Worm (Caenorhabditis elegans) whole organism, L4 larva: ENCODE data around the gene fbxb-16.

Source experiments
- ama-1 ChIP-seq: fragments of 150-350 bp; optimal IDR thresholded peaks from 2 replicates; lab custom pipeline; 2014; ENCODE audit warnings: inconsistent platforms, mixed read lengths
- daf-16 ChIP-seq, 3 experiments: sonication (generic microtip); optimal IDR thresholded peaks; 2 replicates each; lab custom pipeline; 2016 to 2017; ENCODE audit warnings: missing genetic modification characterization in 3 of 3, missing genetic modification reagents in 3 of 3, mild to moderate bottlenecking in 2 of 3, missing compliant biosample characterization in 2 of 3, missing biosample characterization in 1 of 3, moderate library complexity in 1 of 3
- fkh-10 ChIP-seq: fragments of 150-350 bp; optimal IDR thresholded peaks from 2 replicates; lab custom pipeline; 2014; ENCODE audit warnings: missing biosample characterization, missing genetic modification reagents, missing genetic modification characterization
- hlh-30 ChIP-seq: sonication (generic microtip); optimal IDR thresholded peaks from 2 replicates; lab custom pipeline; 2017; ENCODE audit warnings: antibody characterized with exemption, mild to moderate bottlenecking, missing genetic modification characterization, missing compliant biosample characterization; ENCODE audit not compliant: insufficient read depth
- lin-13 ChIP-seq: fragments of 150-350 bp; optimal IDR thresholded peaks from 2 replicates; lab custom pipeline; 2014; ENCODE audit warnings: missing biosample characterization, missing genetic modification reagents, missing genetic modification characterization
- lir-3 ChIP-seq: sonication (generic microtip); optimal IDR thresholded peaks from 2 replicates; lab custom pipeline; 2016; ENCODE audit warnings: mild to moderate bottlenecking, missing genetic modification characterization, missing compliant biosample characterization
- mxl-2 ChIP-seq: fragments of 200-800 bp; sonication (Bioruptor generic); conservative IDR thresholded peaks from 2 replicates; pipeline ENCODE4 v1.3.6; 2022; ENCODE audit warnings: missing genetic modification reagents, missing genetic modification characterization, missing compliant biosample characterization
- snpc-4 ChIP-seq: fragments of 150-350 bp; optimal IDR thresholded peaks from 2 replicates; lab custom pipeline; 2014; ENCODE audit warnings: missing biosample characterization, missing genetic modification characterization
- spr-3 ChIP-seq: fragments of 200-800 bp; sonication (Bioruptor generic); optimal IDR thresholded peaks from 2 replicates; lab custom pipeline; 2018; ENCODE audit warnings: mild to moderate bottlenecking, missing genetic modification characterization, missing compliant biosample characterization

DNA sequence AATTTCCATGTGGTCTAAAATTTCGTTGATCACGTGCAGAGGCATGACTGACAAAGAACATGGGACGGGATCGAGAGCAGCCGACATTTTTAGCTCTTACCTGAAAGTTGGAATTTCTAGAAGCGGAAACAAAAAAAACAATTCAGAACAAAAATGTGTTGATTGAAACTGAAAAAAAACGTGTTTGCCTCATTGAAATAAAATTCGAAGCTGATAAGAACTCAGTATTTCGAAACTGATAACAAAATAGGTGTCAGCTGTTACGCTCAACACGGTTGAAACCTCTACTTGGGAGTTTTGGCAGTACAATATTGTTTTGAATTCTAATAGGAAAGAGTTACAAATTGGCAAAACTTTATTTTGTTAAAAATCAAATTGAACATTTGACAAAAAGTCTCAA lies 42.8 kb downstream of the fbxb-16 start:
- TF ChIP-seq lir-3 (tag; lab: Kevin White, UChicago) = no peak
- TF ChIP-seq ama-1 (lab: Kevin White, UChicago) = no peak
- no peak for TF ChIP-seq mxl-2
- no peak for TF ChIP-seq daf-16 (GFP tag; optimal IDR thresholded peaks at IDR 0.05; lab: Kevin White, UChicago)
- peak; percentile 85 for TF ChIP-seq daf-16 (tag; optimal IDR thresholded peaks at IDR 0.05; lab: Kevin White, UChicago)
- no peak for TF ChIP-seq hlh-30 (tag; lab: Kevin White, UChicago)
- TF ChIP-seq fkh-10 (GFP tag; lab: Kevin White, UChicago) = no peak
- no peak for TF ChIP-seq spr-3 (GFP tag; lab: Kevin White, UChicago)
- TF ChIP-seq lin-13 (GFP tag; lab: Kevin White, UChicago) = no peak
- no peak for TF ChIP-seq snpc-4 (tag; lab: Kevin White, UChicago)
